Worm (Caenorhabditis elegans): Measurements from ENCODE around the gene irld-7.

Gene irld-7

ce11 chrIV:6622142-6622541 lies 32.0 kb downstream of the irld-7 start:
- TF ChIP-seq ets-5 (GFP tag; IDR thresholded peaks at IDR 0.05), result no peak
- peak; percentile 15 for TF ChIP-seq tbx-2 (tag; optimal IDR thresholded peaks at IDR 0.05)
- no peak for TF ChIP-seq ceh-90 (tag; optimal IDR thresholded peaks at IDR 0.05)
- no peak for TF ChIP-seq hlh-4 (tag; optimal IDR thresholded peaks at IDR 0.05)
- TF ChIP-seq mab-9 (GFP tag; IDR thresholded peaks at IDR 0.05), result no peak
- peak in 2 of 6 experiments; percentile 43 to 68 for TF ChIP-seq elt-3 (tag; optimal IDR thresholded peaks at IDR 0.05)
- TF ChIP-seq lsy-2 (tag; optimal IDR thresholded peaks at IDR 0.05), result peak in 1 of 2 experiments; percentile 43
- TF ChIP-seq nhr-20 (tag; optimal IDR thresholded peaks at IDR 0.05), result peak; percentile 33
- TF ChIP-seq nhr-11 (tag; optimal IDR thresholded peaks at IDR 0.05), result no peak
- TF ChIP-seq swsn-7 (tag; optimal IDR thresholded peaks at IDR 0.05), result no peak
- TF ChIP-seq ceh-82 (tag; optimal IDR thresholded peaks at IDR 0.05), result no peak
- TF ChIP-seq egl-13 (tag; optimal IDR thresholded peaks at IDR 0.05), result no peak
- no peak for TF ChIP-seq rnt-1 (tag; optimal IDR thresholded peaks at IDR 0.05)
- peak; percentile 42 for TF ChIP-seq mep-1 (tag; optimal IDR thresholded peaks at IDR 0.05)
- peak; percentile 77 for TF ChIP-seq skn-1 (tag; optimal IDR thresholded peaks at IDR 0.05)
- no peak for TF ChIP-seq zag-1 (tag; optimal IDR thresholded peaks at IDR 0.05)
- no peak for TF ChIP-seq snpc-4 (tag; optimal IDR thresholded peaks at IDR 0.05)
- TF ChIP-seq hlh-17 (GFP tag; optimal IDR thresholded peaks at IDR 0.05; ENCODE audit: borderline replicate concordance), result no peak
- no peak for TF ChIP-seq ztf-11 (tag; optimal IDR thresholded peaks at IDR 0.05)
- TF ChIP-seq nhr-12 (tag; optimal IDR thresholded peaks at IDR 0.05), result no peak
- TF ChIP-seq nhr-85 (tag), result peak; percentile 71
- TF ChIP-seq blmp-1 (tag; optimal IDR thresholded peaks at IDR 0.05), result peak; percentile 46
- no peak for TF ChIP-seq elt-2 (tag; optimal IDR thresholded peaks at IDR 0.05)
- TF ChIP-seq hpl-2 (GFP tag; optimal IDR thresholded peaks at IDR 0.05), result no peak
- no peak for TF ChIP-seq sup-37 (GFP tag; optimal IDR thresholded peaks at IDR 0.05)
- TF ChIP-seq ama-1 (optimal IDR thresholded peaks at IDR 0.05), result no peak
- no peak for TF ChIP-seq lin-13 (GFP tag; optimal IDR thresholded peaks at IDR 0.05)
- TF ChIP-seq vab-15 (tag; optimal IDR thresholded peaks at IDR 0.05), result no peak
- TF ChIP-seq snu-23 (GFP tag; optimal IDR thresholded peaks at IDR 0.05), result peak; percentile 43
- peak; percentile 85 for TF ChIP-seq zip-4 (GFP tag; optimal IDR thresholded peaks at IDR 0.05)
- TF ChIP-seq aly-2 (tag; optimal IDR thresholded peaks at IDR 0.05), result no peak
- TF ChIP-seq nhr-28 (tag; optimal IDR thresholded peaks at IDR 0.05), result no peak
- no peak for TF ChIP-seq unc-62 (GFP tag; optimal IDR thresholded peaks at IDR 0.05)
- TF ChIP-seq grh-1 (GFP tag; IDR thresholded peaks at IDR 0.05), result no peak
- TF ChIP-seq tlp-1 (tag; optimal IDR thresholded peaks at IDR 0.05), result no peak
- peak; percentile 35 for TF ChIP-seq nhr-90 (tag; optimal IDR thresholded peaks at IDR 0.05; ENCODE audit: poor library complexity)
- TF ChIP-seq ztf-4 (tag; optimal IDR thresholded peaks at IDR 0.05), result no peak
- no peak for TF ChIP-seq xbp-1 (tag; optimal IDR thresholded peaks at IDR 0.05)
- TF ChIP-seq mef-2 (tag; optimal IDR thresholded peaks at IDR 0.05), result no peak
- TF ChIP-seq fkh-8 (tag; optimal IDR thresholded peaks at IDR 0.05), result no peak
- TF ChIP-seq fos-1 (tag; optimal IDR thresholded peaks at IDR 0.05), result no peak
- TF ChIP-seq nhr-71 (tag; optimal IDR thresholded peaks at IDR 0.05), result peak; percentile 40
- no peak for TF ChIP-seq nhr-77 (tag; optimal IDR thresholded peaks at IDR 0.05)
- no peak for TF ChIP-seq isw-1 (GFP tag; IDR thresholded peaks at IDR 0.05)
- no peak for TF ChIP-seq unc-86 (tag; optimal IDR thresholded peaks at IDR 0.05)
- TF ChIP-seq aha-1 (tag; optimal IDR thresholded peaks at IDR 0.05), result no peak
- TF ChIP-seq efl-3 (GFP tag; optimal IDR thresholded peaks at IDR 0.05), result no peak
- TF ChIP-seq lin-35 (GFP tag; optimal IDR thresholded peaks at IDR 0.05), result peak in 1 of 2 experiments; percentile 47
- no peak for TF ChIP-seq Y116A8C.19 (tag; optimal IDR thresholded peaks at IDR 0.05; ENCODE audit: borderline replicate concordance)
- TF ChIP-seq egl-27 (tag; optimal IDR thresholded peaks at IDR 0.05), result no peak
- TF ChIP-seq jun-1 (tag; optimal IDR thresholded peaks at IDR 0.05), result no peak
- no peak for TF ChIP-seq lin-39 (tag; optimal IDR thresholded peaks at IDR 0.05)
- no peak for TF ChIP-seq sox-4 (tag; optimal IDR thresholded peaks at IDR 0.05)
- no peak for TF ChIP-seq ceh-88 (GFP tag; IDR thresholded peaks at IDR 0.05)
- no peak for TF ChIP-seq sptf-1 (tag; optimal IDR thresholded peaks at IDR 0.05)

Data from whole organism, L1 larva.